Worm (Caenorhabditis elegans): ENCODE results near the gene Y116F11A.3.

Gene Y116F11A.3

DNA sequence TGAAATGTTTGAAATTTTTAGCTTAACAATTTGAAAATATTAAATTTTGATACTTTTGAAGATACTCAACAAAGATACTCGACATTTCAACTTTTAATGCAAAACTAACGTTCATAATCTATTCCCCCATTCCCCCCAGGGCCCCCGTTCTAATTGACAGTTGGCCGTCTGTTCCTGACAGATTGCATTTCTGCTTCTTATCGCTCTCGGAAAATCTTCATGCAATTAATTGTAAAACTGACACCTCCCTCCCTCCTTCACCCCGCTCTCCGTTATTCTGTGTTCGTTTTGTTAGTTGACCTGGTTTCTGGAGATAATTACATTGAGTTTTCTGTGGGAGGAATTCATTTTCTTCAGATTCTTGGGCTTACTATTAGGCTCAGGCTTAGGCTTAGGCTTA, 10.9 kb upstream of the Y116F11A.3 start:
- TF ChIP-seq nhr-80 (tag; optimal IDR thresholded peaks at IDR 0.05) (peak; percentile 23), repo-1 (tag; optimal IDR thresholded peaks at IDR 0.05) (no peak)

DNA sequence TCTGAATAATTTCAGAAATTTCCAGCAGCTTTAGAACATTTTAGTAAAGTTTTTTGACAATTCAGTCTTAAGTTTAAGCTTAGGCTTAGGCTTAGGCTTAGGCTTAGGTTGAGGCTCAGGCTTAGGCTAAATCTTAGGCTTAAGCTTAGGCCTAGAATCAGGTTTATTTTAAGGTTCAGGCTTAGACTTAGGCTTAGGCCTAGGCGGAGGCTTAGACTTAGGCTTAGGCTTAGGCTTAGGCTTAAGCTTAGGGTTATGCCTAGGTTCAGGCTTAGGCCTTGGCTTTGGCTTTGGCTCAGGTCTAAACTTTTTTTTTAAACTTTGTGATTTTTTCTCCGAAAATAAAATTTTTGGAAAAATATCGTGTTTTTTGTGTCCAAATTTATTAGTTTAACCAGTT, 10.2 kb upstream of the Y116F11A.3 start:
- TF ChIP-seq athp-1 (tag; optimal IDR thresholded peaks at IDR 0.05) (no peak), Y53G8AR.9 (GFP tag; conservative IDR thresholded peaks at IDR 0.05) (no peak), unc-62 (GFP tag; optimal IDR thresholded peaks at IDR 0.05) (no peak), Y95B8A.8 (GFP tag; IDR thresholded peaks at IDR 0.05) (no peak), T07F8.4 (tag; optimal IDR thresholded peaks at IDR 0.05) (no peak), chd-7 (tag; optimal IDR thresholded peaks at IDR 0.05) (no peak)

DNA sequence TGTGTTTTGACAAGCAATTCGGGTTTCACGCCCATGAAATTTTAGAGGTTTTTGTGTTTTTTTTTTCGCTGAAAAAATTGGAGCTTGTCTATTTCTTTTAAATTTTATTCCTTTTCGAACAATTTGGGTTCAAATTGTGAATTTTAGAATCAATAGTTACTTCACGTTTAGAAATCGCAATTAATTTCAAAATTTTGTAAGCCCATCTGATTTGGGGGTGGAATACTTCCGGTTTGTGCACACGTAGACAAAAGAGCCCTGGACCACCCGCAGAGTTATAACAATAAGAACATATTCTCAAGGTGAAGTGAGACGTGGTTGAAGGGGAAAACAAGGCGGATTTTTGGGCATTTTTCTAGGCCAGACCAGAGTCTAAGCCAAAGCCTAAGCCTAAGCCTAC, 9.6 kb upstream of the Y116F11A.3 start, which contains the start of gene Y116F11A.6:
Y116F11A.6 (plus strand) TSS at position 301 of the 400 bp plus-strand sequence.
- TF ChIP-seq hlh-12 (tag; optimal IDR thresholded peaks at IDR 0.05) (no peak), aptf-2 (GFP tag; conservative IDR thresholded peaks at IDR 0.05) (no peak)

DNA sequence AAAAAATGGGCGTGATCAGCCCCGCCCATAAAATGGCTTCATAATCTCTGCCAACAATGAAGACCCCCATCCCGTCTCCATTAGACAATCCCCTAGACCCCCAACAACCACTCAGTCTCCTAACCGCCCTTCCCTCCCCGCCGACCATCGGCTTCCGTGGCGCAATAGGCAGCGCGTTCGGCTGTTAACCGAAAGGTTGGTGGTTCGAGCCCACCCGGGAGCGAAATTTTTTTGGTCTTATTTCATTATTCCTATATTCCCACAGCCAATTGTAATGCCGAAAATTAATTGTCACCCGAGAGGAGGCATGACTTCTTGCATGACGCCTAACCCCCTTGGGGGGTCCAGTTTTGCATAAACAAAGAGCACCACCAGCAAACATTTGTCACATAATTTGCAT, 6.0 kb upstream of the Y116F11A.3 start:
- no peak for TF ChIP-seq nhr-80 (tag; optimal IDR thresholded peaks at IDR 0.05)
- no peak for TF ChIP-seq F39B2.1 (GFP tag; IDR thresholded peaks at IDR 0.05)
- no peak for TF ChIP-seq repo-1 (tag; optimal IDR thresholded peaks at IDR 0.05)
- TF ChIP-seq lsl-1 (GFP tag; optimal IDR thresholded peaks at IDR 0.05), result peak; percentile 3
- no peak for TF ChIP-seq atf-7 (tag; optimal IDR thresholded peaks at IDR 0.05)
- peak; percentile 14 for TF ChIP-seq madf-10 (tag; optimal IDR thresholded peaks at IDR 0.05)
- no peak for TF ChIP-seq aptf-3 (GFP tag; IDR thresholded peaks at IDR 0.05)
- TF ChIP-seq sptf-2 (GFP tag; optimal IDR thresholded peaks at IDR 0.05), result no peak
- no peak for TF ChIP-seq ama-1 (optimal IDR thresholded peaks at IDR 0.05)
- no peak for TF ChIP-seq ama-1 (GFP tag; optimal IDR thresholded peaks at IDR 0.05)
- peak; percentile 29; the same call in 1 of the 2 replicates for TF ChIP-seq nfyb-1 (GFP tag; IDR thresholded peaks at IDR 0.05)
- TF ChIP-seq chd-7 (tag; optimal IDR thresholded peaks at IDR 0.05), result no peak
- peak; percentile 4 for TF ChIP-seq him-1 (tag; optimal IDR thresholded peaks at IDR 0.05)
- no peak for TF ChIP-seq ceh-79 (tag; optimal IDR thresholded peaks at IDR 0.05)
- TF ChIP-seq pbrm-1 (GFP tag; IDR thresholded peaks at IDR 0.05), result peak; percentile 64
- TF ChIP-seq rpc-1 (optimal IDR thresholded peaks at IDR 0.05), result peak; percentile 53
- peak; percentile 71 for TF ChIP-seq rpc-1 (tag; optimal IDR thresholded peaks at IDR 0.05)
- no peak for TF ChIP-seq T07F8.4 (tag; optimal IDR thresholded peaks at IDR 0.05)
- TF ChIP-seq madf-3 (GFP tag; IDR thresholded peaks at IDR 0.05), result peak; percentile 65; the same call in 1 of the 2 replicates
- no peak for TF ChIP-seq dpff-1 (tag; optimal IDR thresholded peaks at IDR 0.05)
- no peak for TF ChIP-seq ceh-40 (GFP tag; IDR thresholded peaks at IDR 0.05)
- no peak for TF ChIP-seq xnd-1 (tag; optimal IDR thresholded peaks at IDR 0.05)
- TF ChIP-seq dox-1 (GFP tag; IDR thresholded peaks at IDR 0.05), result peak; percentile 63; the same call in 1 of the 2 replicates
- TF ChIP-seq lin-54 (GFP tag; optimal IDR thresholded peaks at IDR 0.05), result peak; percentile 25
- TF ChIP-seq ztf-28 (GFP tag; IDR thresholded peaks at IDR 0.05), result peak; percentile 71; the same call in 1 of the 2 replicates
- TF ChIP-seq B0261.1 (tag; optimal IDR thresholded peaks at IDR 0.05), result peak; percentile 86
- no peak for TF ChIP-seq Y53G8AR.9 (GFP tag; conservative IDR thresholded peaks at IDR 0.05)
- 0 out of 2 replicates have a peak, but pooled peaks have one; percentile 43 for TF ChIP-seq hmg-20 (GFP tag; IDR thresholded peaks at IDR 0.05)
- no peak for TF ChIP-seq egl-18 (GFP tag; IDR thresholded peaks at IDR 0.05)
- TF ChIP-seq F33H1.4 (GFP tag; IDR thresholded peaks at IDR 0.05), result no peak; the same call in 1 of the 2 replicates
- no peak for TF ChIP-seq hsf-1 (GFP tag; IDR thresholded peaks at IDR 0.05)
- no peak for TF ChIP-seq ekl-4 (GFP tag; IDR thresholded peaks at IDR 0.05)
- no peak for TF ChIP-seq sdz-38 (tag; optimal IDR thresholded peaks at IDR 0.05)
- TF ChIP-seq madf-6 (GFP tag; IDR thresholded peaks at IDR 0.05), result no peak
- no peak for TF ChIP-seq C17E4.6 (GFP tag; IDR thresholded peaks at IDR 0.05)
- TF ChIP-seq egrh-3 (GFP tag; IDR thresholded peaks at IDR 0.05), result peak; percentile 39; the same call in 1 of the 2 replicates
- TF ChIP-seq F22D6.2 (tag; optimal IDR thresholded peaks at IDR 0.05), result no peak
- no peak for TF ChIP-seq attf-6 (GFP tag; IDR thresholded peaks at IDR 0.05)
- TF ChIP-seq snpc-1.1 (tag; optimal IDR thresholded peaks at IDR 0.05; ENCODE audit: insufficient read depth), result no peak
- peak; percentile 23 for TF ChIP-seq die-1 (tag; optimal IDR thresholded peaks at IDR 0.05)

All from whole organism, young adult.